Worm (Caenorhabditis elegans): ENCODE data around the gene C35D10.3.

ce11 chrIII:4893540-4893939 lies 24.8 kb downstream of the C35D10.3 start, which contains the start of gene F26F4.6:
- TF ChIP-seq tbx-2 (tag; optimal IDR thresholded peaks at IDR 0.05) (no peak), elt-4 (tag; optimal IDR thresholded peaks at IDR 0.05) (no peak), syd-9 (tag; optimal IDR thresholded peaks at IDR 0.05) (no peak), F13H6.1 (tag; optimal IDR thresholded peaks at IDR 0.05) (no peak), ama-1 (optimal IDR thresholded peaks at IDR 0.05) (no peak), K09A11.1 (tag; optimal IDR thresholded peaks at IDR 0.05; ENCODE audit: insufficient read depth) (no peak), ahr-1 (tag; optimal IDR thresholded peaks at IDR 0.05) (no peak)
